Worm (Caenorhabditis elegans) whole organism, L3 larva: Measurements from ENCODE around the gene helq-1.

ENCODE experiments used
- R02D3.7 ChIP-seq: fragments of 150-350 bp; optimal IDR thresholded peaks from 2 replicates; lab custom pipeline; 2014; ENCODE audit warnings: missing biosample characterization, missing genetic modification characterization
- ZK546.5 ChIP-seq: sonication (generic microtip); optimal IDR thresholded peaks from 2 replicates; lab custom pipeline; 2017; ENCODE audit warnings: missing biosample characterization, missing genetic modification characterization
- aly-2 ChIP-seq: fragments of 150-350 bp; optimal IDR thresholded peaks from 2 replicates; lab custom pipeline; 2014; ENCODE audit warnings: missing biosample characterization, missing genetic modification characterization
- ama-1 ChIP-seq: fragments of 150-350 bp; optimal IDR thresholded peaks from 2 replicates; lab custom pipeline; 2018
- ceh-16 ChIP-seq: sonication (generic microtip); optimal IDR thresholded peaks from 2 replicates; lab custom pipeline; 2017; ENCODE audit warnings: missing biosample characterization, missing genetic modification characterization
- ceh-82 ChIP-seq: fragments of 150-350 bp; optimal IDR thresholded peaks from 2 replicates; lab custom pipeline; 2014; ENCODE audit warnings: missing biosample characterization, missing genetic modification characterization
- ceh-9 ChIP-seq: sonication (generic microtip); optimal IDR thresholded peaks from 2 replicates; lab custom pipeline; 2018; ENCODE audit warnings: missing biosample characterization, missing genetic modification characterization
- daf-12 ChIP-seq: fragments of 150-350 bp; optimal IDR thresholded peaks from 2 replicates; lab custom pipeline; 2014; ENCODE audit warnings: missing biosample characterization, missing genetic modification reagents, missing genetic modification characterization
- egl-5 ChIP-seq: fragments of 150-350 bp; optimal IDR thresholded peaks from 2 replicates; lab custom pipeline; 2017; ENCODE audit warnings: missing biosample characterization, missing genetic modification reagents, missing genetic modification characterization, inconsistent platforms
- elt-1 ChIP-seq: fragments of 150-350 bp; optimal IDR thresholded peaks from 2 replicates; lab custom pipeline; 2014; ENCODE audit warnings: missing biosample characterization, missing genetic modification characterization
- elt-3 ChIP-seq, 3 experiments: fragments of 150-350 bp in 1 of 3; sonication (generic microtip) in 2 of 3; optimal IDR thresholded peaks; 2 replicates in 2 of 3; 4 replicates in 1 of 3; lab custom pipeline; 2014 to 2017; ENCODE audit warnings: missing biosample characterization in 3 of 3, missing genetic modification characterization in 3 of 3
- eor-1 ChIP-seq, 2 experiments: fragments of 150-350 bp; optimal IDR thresholded peaks; 2 replicates each; lab custom pipeline; 2014 to 2018; ENCODE audit warnings: missing biosample characterization in 2 of 2, missing genetic modification characterization in 2 of 2
- fkh-2 ChIP-seq: fragments of 150-350 bp; optimal IDR thresholded peaks from 2 replicates; lab custom pipeline; 2014; ENCODE audit warnings: missing biosample characterization, missing genetic modification reagents, missing genetic modification characterization
- fos-1 ChIP-seq: fragments of 150-350 bp; optimal IDR thresholded peaks from 2 replicates; lab custom pipeline; 2014; ENCODE audit warnings: missing biosample characterization, missing genetic modification characterization
- hmg-11 ChIP-seq: sonication (generic microtip); optimal IDR thresholded peaks from 2 replicates; lab custom pipeline; 2016; ENCODE audit warnings: missing genetic modification characterization, missing compliant biosample characterization
- lin-15B ChIP-seq: fragments of 150-350 bp; optimal IDR thresholded peaks from 2 replicates; lab custom pipeline; 2014; ENCODE audit warnings: missing biosample characterization, missing genetic modification characterization
- lin-39 ChIP-seq: fragments of 150-350 bp; optimal IDR thresholded peaks from 2 replicates; lab custom pipeline; 2018; ENCODE audit warnings: missing biosample characterization, missing genetic modification reagents, missing genetic modification characterization
- lsy-12 ChIP-seq: sonication (generic microtip); optimal IDR thresholded peaks from 2 replicates; lab custom pipeline; 2016; ENCODE audit warnings: mild to moderate bottlenecking, missing genetic modification characterization, missing compliant biosample characterization
- mml-1 ChIP-seq: fragments of 150-350 bp; sonication (generic microtip); optimal IDR thresholded peaks from 3 replicates; lab custom pipeline; 2014; ENCODE audit warnings: missing biosample characterization, missing genetic modification characterization
- nfya-1 ChIP-seq: sonication (generic microtip); optimal IDR thresholded peaks from 2 replicates; lab custom pipeline; 2017; ENCODE audit warnings: missing genetic modification characterization, mild to moderate bottlenecking, missing compliant biosample characterization, antibody characterized with exemption, moderate library complexity; ENCODE audit not compliant: insufficient read depth
- nhr-11 ChIP-seq: fragments of 150-350 bp; optimal IDR thresholded peaks from 2 replicates; lab custom pipeline; 2014; ENCODE audit warnings: missing biosample characterization, missing genetic modification characterization
- nhr-12 ChIP-seq: fragments of 150-350 bp; optimal IDR thresholded peaks from 2 replicates; lab custom pipeline; 2014; ENCODE audit warnings: missing biosample characterization, missing genetic modification characterization
- nhr-23 ChIP-seq: fragments of 150-350 bp; optimal IDR thresholded peaks from 2 replicates; lab custom pipeline; 2014; ENCODE audit warnings: missing biosample characterization, missing genetic modification reagents, missing genetic modification characterization
- nhr-237 ChIP-seq: fragments of 150-350 bp; optimal IDR thresholded peaks from 2 replicates; lab custom pipeline; 2014; ENCODE audit warnings: missing biosample characterization, missing genetic modification characterization
- nhr-28 ChIP-seq: fragments of 150-350 bp; optimal IDR thresholded peaks from 2 replicates; lab custom pipeline; 2014; ENCODE audit warnings: missing biosample characterization, missing genetic modification characterization
- nhr-43 ChIP-seq: sonication (generic microtip); optimal IDR thresholded peaks from 2 replicates; lab custom pipeline; 2016; ENCODE audit warnings: mild to moderate bottlenecking, missing genetic modification characterization, missing compliant biosample characterization; ENCODE audit not compliant: poor library complexity, severe bottlenecking
- nhr-76 ChIP-seq: fragments of 150-350 bp; sonication (generic microtip); optimal IDR thresholded peaks from 5 replicates; lab custom pipeline; 2014; ENCODE audit warnings: missing biosample characterization, missing genetic modification characterization
- nhr-77 ChIP-seq: fragments of 150-350 bp; optimal IDR thresholded peaks from 2 replicates; lab custom pipeline; 2014; ENCODE audit warnings: missing biosample characterization, missing genetic modification characterization
- pha-4 ChIP-seq: fragments of 150-350 bp; optimal IDR thresholded peaks from 2 replicates; lab custom pipeline; 2014; ENCODE audit warnings: missing biosample characterization, missing genetic modification reagents, missing genetic modification characterization
- pqm-1 ChIP-seq: fragments of 150-350 bp; optimal IDR thresholded peaks from 2 replicates; lab custom pipeline; 2017; ENCODE audit warnings: missing biosample characterization, missing genetic modification characterization, inconsistent platforms
- sea-2 ChIP-seq: fragments of 150-350 bp; sonication (generic microtip); optimal IDR thresholded peaks from 4 replicates; lab custom pipeline; 2014; ENCODE audit warnings: missing biosample characterization, missing genetic modification reagents, missing genetic modification characterization
- skn-1 ChIP-seq: fragments of 150-350 bp; optimal IDR thresholded peaks from 2 replicates; lab custom pipeline; 2014; ENCODE audit warnings: missing biosample characterization, missing genetic modification characterization
- snpc-4 ChIP-seq: fragments of 150-350 bp; optimal IDR thresholded peaks from 2 replicates; lab custom pipeline; 2014; ENCODE audit warnings: missing biosample characterization, missing genetic modification characterization
- zag-1 ChIP-seq: fragments of 150-350 bp; optimal IDR thresholded peaks from 2 replicates; lab custom pipeline; 2014; ENCODE audit warnings: missing biosample characterization, missing genetic modification characterization
- ztf-11 ChIP-seq: fragments of 150-350 bp; optimal IDR thresholded peaks from 2 replicates; lab custom pipeline; 2014; ENCODE audit warnings: missing biosample characterization, missing genetic modification characterization
- ztf-4 ChIP-seq: fragments of 150-350 bp; optimal IDR thresholded peaks from 2 replicates; lab custom pipeline; 2014; ENCODE audit warnings: missing biosample characterization, missing genetic modification characterization

Gene helq-1

DNA sequence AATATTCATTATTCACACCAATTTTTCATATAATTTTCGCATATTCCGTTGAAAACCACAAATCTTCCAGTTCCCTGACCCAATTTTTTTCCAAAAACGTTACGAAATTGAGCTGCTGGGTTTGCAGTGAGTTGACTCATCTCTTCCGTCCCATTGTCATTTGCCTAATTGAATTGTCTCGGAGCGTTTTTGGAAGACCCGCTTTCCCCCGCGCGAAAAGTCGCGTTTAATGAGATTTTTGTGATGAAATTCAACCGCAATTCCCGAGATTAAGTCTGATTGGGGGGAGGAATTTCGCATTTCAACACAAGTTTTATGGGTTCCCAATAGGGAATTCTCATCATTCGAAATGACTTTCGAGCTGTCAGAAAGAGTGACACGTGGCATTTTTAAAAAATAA lies 25.0 kb upstream of the helq-1 start:
- TF ChIP-seq pha-4 = no peak
- no peak for TF ChIP-seq nhr-23 (tag; lab: Kevin White, UChicago)
- TF ChIP-seq ceh-82 (tag; lab: Kevin White, UChicago) = no peak
- TF ChIP-seq snpc-4 (tag; lab: Kevin White, UChicago) = no peak
- no peak for TF ChIP-seq lin-39 (tag; lab: Kevin White, UChicago)
- no peak for TF ChIP-seq egl-5 (tag; lab: Kevin White, UChicago)
- no peak for TF ChIP-seq aly-2 (tag; lab: Kevin White, UChicago)
- TF ChIP-seq skn-1 (tag; lab: Kevin White, UChicago) = no peak
- no peak for TF ChIP-seq nhr-11
- TF ChIP-seq nhr-43 (tag; lab: Kevin White, UChicago) = no peak
- TF ChIP-seq R02D3.7 (tag; lab: Kevin White, UChicago) = no peak
- TF ChIP-seq elt-1 = no peak
- TF ChIP-seq ceh-16 (tag; lab: Kevin White, UChicago) = no peak
- no peak for TF ChIP-seq fos-1 (tag; lab: Kevin White, UChicago)
- TF ChIP-seq nfya-1 (tag; lab: Kevin White, UChicago) = no peak
- TF ChIP-seq ceh-9 (tag; lab: Kevin White, UChicago) = no peak
- no peak for TF ChIP-seq lsy-12 (tag; lab: Kevin White, UChicago)
- no peak for TF ChIP-seq hmg-11 (tag; lab: Kevin White, UChicago)
- TF ChIP-seq lin-15B = no peak

DNA sequence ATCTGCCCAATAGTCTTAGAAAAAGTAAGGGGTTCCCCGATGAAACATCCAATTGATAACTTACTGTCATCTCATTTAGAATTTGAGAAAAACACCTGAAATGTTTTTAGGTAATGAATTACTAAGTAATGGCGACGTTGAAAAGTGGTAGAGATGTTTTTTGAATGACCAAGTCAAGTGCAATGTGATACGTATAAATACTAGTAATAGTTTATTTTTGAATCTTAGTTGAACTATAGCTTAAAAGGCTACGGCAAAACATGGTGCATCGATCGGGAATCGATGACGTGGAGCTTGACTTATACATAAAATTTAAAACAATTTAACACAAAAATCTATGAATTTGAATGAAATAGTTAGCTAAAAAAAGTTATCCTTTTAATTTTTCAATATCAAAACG lies 22.6 kb upstream of the helq-1 start, which contains the start of gene best-17:
best-17 (minus strand) TSS at position 101 of the 400 bp plus-strand sequence.
- TF ChIP-seq nhr-11 (no peak), hmg-11 (tag; lab: Kevin White, UChicago) (no peak), daf-12 (tag; lab: Kevin White, UChicago) (no peak), nhr-76 (tag; lab: Kevin White, UChicago) (no peak), sea-2 (no peak), ceh-16 (tag; lab: Kevin White, UChicago) (no peak), zag-1 (tag; lab: Kevin White, UChicago) (no peak), nhr-28 (tag; lab: Kevin White, UChicago) (no peak), nhr-12 (tag; lab: Kevin White, UChicago) (no peak), pqm-1 (tag; lab: Kevin White, UChicago) (no peak), fkh-2 (tag; lab: Kevin White, UChicago) (no peak), skn-1 (tag; lab: Kevin White, UChicago) (no peak), nhr-77 (tag; lab: Kevin White, UChicago) (no peak), fos-1 (tag; lab: Kevin White, UChicago) (no peak), nhr-43 (tag; lab: Kevin White, UChicago) (no peak), nhr-237 (tag; lab: Kevin White, UChicago) (no peak), ceh-9 (tag; lab: Kevin White, UChicago) (no peak), snpc-4 (tag; lab: Kevin White, UChicago) (no peak)
- TF ChIP-seq, all 47 proteins: peak for 0

DNA sequence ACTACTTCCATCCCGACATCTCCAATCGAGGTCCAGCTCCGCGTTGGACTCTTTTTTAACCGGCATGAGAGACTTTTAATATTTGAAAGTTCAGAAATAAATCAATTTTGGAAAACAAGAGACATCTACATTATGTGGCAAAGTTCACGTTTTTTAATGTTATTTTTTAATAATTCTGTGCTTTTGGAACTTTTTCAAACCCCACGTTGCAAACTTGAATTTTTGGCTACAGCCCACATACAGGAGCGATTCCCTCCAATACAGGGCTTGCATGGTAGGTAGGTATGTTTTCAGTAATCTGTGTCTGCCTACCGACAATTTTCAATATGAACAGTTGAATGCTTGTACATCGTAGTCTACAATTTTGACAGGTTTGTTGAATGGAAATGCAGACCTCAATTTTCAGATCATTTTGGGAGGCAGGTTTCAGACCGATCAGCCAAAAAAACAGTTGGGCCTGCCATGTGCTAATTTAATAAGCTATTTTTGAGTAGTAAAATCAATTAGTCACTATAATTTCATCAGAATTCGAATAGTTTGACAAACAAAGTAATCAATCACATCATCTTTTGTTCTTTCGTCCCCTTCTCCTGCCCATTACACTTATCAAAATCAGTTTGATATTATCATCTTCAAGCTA lies 18.6 kb upstream of the helq-1 start, which contains the start of the genes Y55B1AR.4 and ttr-7:
Y55B1AR.4 (minus strand) TSS at position 101 of the 640 bp plus-strand sequence.
ttr-7 (plus strand) TSS at position 590 of the 640 bp plus-strand sequence.
- TF ChIP-seq eor-1 (tag; optimal IDR thresholded peaks at IDR 0.05; lab: Kevin White, UChicago) = no peak
- TF ChIP-seq elt-1 = no peak
- TF ChIP-seq ama-1 (lab: Kevin White, UChicago) = no peak
- TF ChIP-seq ztf-4 = no peak
- TF ChIP-seq aly-2 (tag; lab: Kevin White, UChicago) = no peak
- TF ChIP-seq lsy-12 (tag; lab: Kevin White, UChicago) = no peak
- no peak for TF ChIP-seq nhr-23 (tag; lab: Kevin White, UChicago)
- no peak for TF ChIP-seq lin-15B
- no peak for TF ChIP-seq ztf-11 (tag; lab: Kevin White, UChicago)
- TF ChIP-seq elt-3 (tag; optimal IDR thresholded peaks at IDR 0.05; lab: Kevin White, UChicago) = no peak
- TF ChIP-seq lin-39 (tag; lab: Kevin White, UChicago) = no peak
- TF ChIP-seq sea-2 = no peak
- no peak for TF ChIP-seq daf-12 (tag; lab: Kevin White, UChicago)
- TF ChIP-seq fkh-2 (tag; lab: Kevin White, UChicago) = no peak
- TF ChIP-seq nhr-12 (tag; lab: Kevin White, UChicago) = no peak
- no peak for TF ChIP-seq mml-1 (tag; lab: Kevin White, UChicago)
- no peak for TF ChIP-seq ZK546.5 (tag; lab: Kevin White, UChicago)
- TF ChIP-seq nhr-43 (tag; lab: Kevin White, UChicago) = no peak
- no peak for TF ChIP-seq nfya-1 (tag; lab: Kevin White, UChicago)
- no peak for TF ChIP-seq snpc-4 (tag; lab: Kevin White, UChicago)
